Fruit fly (Drosophila melanogaster) whole organism, embryonic: Measurements from ENCODE around the gene Arp3.

ENCODE experiments used
- Antp ChIP-seq: fragments of 200-800 bp; sonication (Bioruptor generic); optimal IDR thresholded peaks from 3 replicates; lab custom pipeline; 2016; ENCODE audit warnings: missing biosample characterization, missing genetic modification characterization
- Atf3 ChIP-seq: fragments of 200-800 bp; sonication (Bioruptor generic); optimal IDR thresholded peaks from 3 replicates; lab custom pipeline; 2016; ENCODE audit warnings: missing biosample characterization, missing genetic modification characterization
- Bgb ChIP-seq: fragments of 200-800 bp; sonication (Bioruptor generic); IDR thresholded peaks from 2 replicates; pipeline ENCODE4 v1.3.6; 2022; ENCODE audit warnings: missing biosample characterization, missing genetic modification characterization; ENCODE audit not compliant: partially characterized antibody
- C15 ChIP-seq: fragments of 200-800 bp; sonication (Bioruptor generic); IDR thresholded peaks from 3 replicates; pipeline ENCODE4 v1.3.6; 2022; ENCODE audit warnings: missing biosample characterization, missing genetic modification characterization
- CG1024 ChIP-seq: fragments of 200-800 bp; sonication (Bioruptor generic); IDR thresholded peaks from 2 replicates; pipeline ENCODE4 v1.3.6; 2022; ENCODE audit warnings: missing biosample characterization, missing genetic modification characterization
- CG10366 ChIP-seq: fragments of 200-800 bp; sonication (Bioruptor generic); IDR thresholded peaks from 2 replicates; pipeline ENCODE4 v1.3.6; 2022; ENCODE audit warnings: missing biosample characterization, missing genetic modification characterization
- CG11398 ChIP-seq: fragments of 200-800 bp; sonication (Bioruptor generic); optimal IDR thresholded peaks from 2 replicates; lab custom pipeline; 2016; ENCODE audit warnings: missing biosample characterization, missing genetic modification characterization
- CG11504 ChIP-seq: fragments of 200-800 bp; sonication (Bioruptor generic); optimal IDR thresholded peaks from 3 replicates; lab custom pipeline; 2019; ENCODE audit warnings: missing biosample characterization, mild to moderate bottlenecking, missing genetic modification characterization, moderate library complexity
- CG16813 ChIP-seq: fragments of 200-800 bp; sonication (Bioruptor generic); IDR thresholded peaks from 3 replicates; pipeline ENCODE4 v1.3.6; 2022; ENCODE audit warnings: missing biosample characterization, missing genetic modification characterization; ENCODE audit not compliant: partially characterized antibody
- CG18476 ChIP-seq: fragments of 200-800 bp; sonication (Bioruptor generic); optimal IDR thresholded peaks from 2 replicates; lab custom pipeline; 2016; ENCODE audit warnings: missing biosample characterization, mild to moderate bottlenecking, missing genetic modification characterization
- CG33213 ChIP-seq: fragments of 200-800 bp; sonication (Bioruptor generic); optimal IDR thresholded peaks from 3 replicates; lab custom pipeline; 2016; ENCODE audit warnings: missing biosample characterization, missing genetic modification characterization
- CG3995 ChIP-seq: fragments of 200-800 bp; sonication (Bioruptor generic); optimal IDR thresholded peaks from 3 replicates; lab custom pipeline; 2016; ENCODE audit warnings: missing biosample characterization, missing genetic modification characterization
- CG4282 ChIP-seq: fragments of 200-800 bp; sonication (Bioruptor generic); optimal IDR thresholded peaks from 2 replicates; lab custom pipeline; 2016; ENCODE audit warnings: missing biosample characterization, missing genetic modification characterization
- CG4730 ChIP-seq: fragments of 200-800 bp; sonication (Bioruptor generic); IDR thresholded peaks from 2 replicates; pipeline ENCODE4 v1.3.6; 2022; ENCODE audit warnings: missing biosample characterization, missing genetic modification characterization
- CG7839 ChIP-seq: fragments of 200-800 bp; sonication (Bioruptor generic); optimal IDR thresholded peaks from 3 replicates; lab custom pipeline; 2018; ENCODE audit warnings: missing biosample characterization, mild to moderate bottlenecking, missing genetic modification characterization, moderate library complexity
- CG7928 ChIP-seq: fragments of 200-800 bp; sonication (Bioruptor generic); optimal IDR thresholded peaks from 2 replicates; lab custom pipeline; 2017; ENCODE audit warnings: missing biosample characterization, mild to moderate bottlenecking, missing genetic modification characterization
- CG8089 ChIP-seq: fragments of 200-800 bp; sonication (Bioruptor generic); optimal IDR thresholded peaks from 3 replicates; lab custom pipeline; 2016; ENCODE audit warnings: missing biosample characterization, missing genetic modification characterization
- CG9215 ChIP-seq: fragments of 200-800 bp; sonication (Bioruptor generic); IDR thresholded peaks from 2 replicates; pipeline ENCODE4 v1.3.6; 2022; ENCODE audit warnings: missing biosample characterization, missing genetic modification characterization
- CHES-1-like ChIP-seq: fragments of 200-800 bp; sonication (Bioruptor generic); optimal IDR thresholded peaks from 2 replicates; lab custom pipeline; 2016; ENCODE audit warnings: missing biosample characterization, missing genetic modification characterization
- Camta ChIP-seq: fragments of 200-800 bp; sonication (Bioruptor generic); optimal IDR thresholded peaks from 2 replicates; lab custom pipeline; 2016; ENCODE audit warnings: missing biosample characterization, missing genetic modification characterization
- D ChIP-seq, 2 experiments: fragments of 200-800 bp in 1 of 2; fragments of >200 bp in 1 of 2; sonication (Bioruptor generic) in 1 of 2; optimal IDR thresholded peaks; 2 replicates in 1 of 2; 3 replicates in 1 of 2; lab custom pipeline; 2017; ENCODE audit warnings: mild to moderate bottlenecking in 1 of 2, missing biosample characterization in 1 of 2, missing genetic modification characterization in 1 of 2, missing genetic modification reagents in 1 of 2
- E2f2 ChIP-seq: fragments of 200-800 bp; sonication (Bioruptor generic); IDR thresholded peaks from 2 replicates; pipeline ENCODE4 v1.3.6; 2022; ENCODE audit warnings: missing biosample characterization, missing genetic modification characterization
- Gsc ChIP-seq: fragments of 200-800 bp; sonication (Bioruptor generic); IDR thresholded peaks from 2 replicates; pipeline ENCODE4 v1.3.6; 2022; ENCODE audit warnings: missing biosample characterization, missing genetic modification characterization
- Hand ChIP-seq: fragments of 200-800 bp; sonication (Bioruptor generic); optimal IDR thresholded peaks from 2 replicates; lab custom pipeline; 2017; ENCODE audit warnings: mild to moderate bottlenecking, missing biosample characterization, missing genetic modification reagents, missing genetic modification characterization
- Hr51 ChIP-seq, 2 experiments: fragments of 200-800 bp; sonication (Bioruptor generic); optimal IDR thresholded peaks; 2 replicates in 1 of 2; 3 replicates in 1 of 2; lab custom pipeline; 2016 to 2018; ENCODE audit warnings: missing biosample characterization in 2 of 2, missing genetic modification characterization in 2 of 2, mild to moderate bottlenecking in 1 of 2, moderate library complexity in 1 of 2
- Hsf ChIP-seq: fragments of 200-800 bp; sonication (Bioruptor generic); optimal IDR thresholded peaks from 3 replicates; lab custom pipeline; 2016; ENCODE audit warnings: missing biosample characterization, missing genetic modification characterization
- Nf-YA ChIP-seq: fragments of 200-800 bp; sonication (Bioruptor generic); IDR thresholded peaks from 2 replicates; pipeline ENCODE4 v1.3.6; 2022; ENCODE audit warnings: missing biosample characterization, missing genetic modification characterization
- Oli ChIP-seq: fragments of 200-800 bp; sonication (Bioruptor generic); optimal IDR thresholded peaks from 2 replicates; lab custom pipeline; 2018; ENCODE audit warnings: missing biosample characterization, mild to moderate bottlenecking, missing genetic modification characterization, moderate library complexity
- Pdp1 ChIP-seq, 2 experiments: fragments of 200-800 bp; sonication (Bioruptor generic); optimal IDR thresholded peaks; 3 replicates each; lab custom pipeline; 2016; ENCODE audit warnings: missing biosample characterization in 2 of 2, missing genetic modification characterization in 2 of 2, mild to moderate bottlenecking in 1 of 2, moderate library complexity in 1 of 2
- Sry-β ChIP-seq: fragments of 200-800 bp; sonication (Bioruptor generic); optimal IDR thresholded peaks from 2 replicates; lab custom pipeline; 2018; ENCODE audit warnings: missing biosample characterization, mild to moderate bottlenecking, missing genetic modification characterization, moderate library complexity
- Taf1 ChIP-seq: fragments of 200-800 bp; sonication (Bioruptor generic); IDR thresholded peaks from 2 replicates; pipeline ENCODE4 v1.3.6; 2022; ENCODE audit warnings: missing biosample characterization, missing genetic modification characterization
- YL-1 ChIP-seq: fragments of 200-800 bp; sonication (Bioruptor generic); optimal IDR thresholded peaks from 3 replicates; lab custom pipeline; 2017; ENCODE audit warnings: missing biosample characterization, mild to moderate bottlenecking, missing genetic modification characterization
- bcd ChIP-seq: fragments of 200-800 bp; sonication (Bioruptor generic); optimal IDR thresholded peaks from 2 replicates; lab custom pipeline; 2017; ENCODE audit warnings: missing biosample characterization, mild to moderate bottlenecking, missing genetic modification characterization
- cg ChIP-seq: fragments of 200-800 bp; sonication (Bioruptor generic); optimal IDR thresholded peaks from 3 replicates; lab custom pipeline; 2019; ENCODE audit warnings: missing biosample characterization, mild to moderate bottlenecking, missing genetic modification characterization, moderate library complexity
- chm ChIP-seq: fragments of 200-800 bp; sonication (Bioruptor generic); IDR thresholded peaks from 2 replicates; pipeline ENCODE4 v1.3.6; 2022; ENCODE audit warnings: missing biosample characterization, missing genetic modification characterization
- corto ChIP-seq: fragments of 200-800 bp; sonication (Bioruptor generic); optimal IDR thresholded peaks from 2 replicates; lab custom pipeline; 2016; ENCODE audit warnings: missing biosample characterization, mild to moderate bottlenecking, missing genetic modification characterization, moderate library complexity
- croc ChIP-seq: fragments of 200-800 bp; sonication (Bioruptor generic); conservative IDR thresholded peaks from 3 replicates; pipeline ENCODE4 v1.3.6; 2022; ENCODE audit warnings: missing biosample characterization, missing genetic modification characterization
- dan ChIP-seq: fragments of 200-800 bp; sonication (Bioruptor generic); IDR thresholded peaks from 2 replicates; pipeline ENCODE4 v1.3.6; 2022; ENCODE audit warnings: missing biosample characterization, missing genetic modification characterization
- dpn ChIP-seq, 2 experiments: fragments of 200-800 bp; sonication (Bioruptor generic); optimal IDR thresholded peaks; 3 replicates each; lab custom pipeline; 2016; ENCODE audit warnings: missing biosample characterization in 2 of 2, missing genetic modification characterization in 2 of 2
- ems ChIP-seq: fragments of 200-800 bp; sonication (Bioruptor generic); optimal IDR thresholded peaks from 3 replicates; lab custom pipeline; 2016; ENCODE audit warnings: missing biosample characterization, missing genetic modification characterization
- ftz-f1 ChIP-seq: fragments of 200-800 bp; sonication (Bioruptor generic); optimal IDR thresholded peaks from 2 replicates; lab custom pipeline; 2016; ENCODE audit warnings: missing biosample characterization, missing genetic modification characterization
- gsb ChIP-seq: fragments of 200-800 bp; sonication (Bioruptor generic); IDR thresholded peaks from 2 replicates; pipeline ENCODE4 v1.3.6; 2022; ENCODE audit warnings: missing biosample characterization, missing genetic modification characterization
- insv ChIP-seq, 2 experiments: fragments of 200-800 bp; sonication (Bioruptor generic); optimal IDR thresholded peaks; 3 replicates each; lab custom pipeline; 2016 to 2018; ENCODE audit warnings: missing biosample characterization in 2 of 2, missing genetic modification characterization in 2 of 2
- lmd ChIP-seq: fragments of 200-800 bp; sonication (Bioruptor generic); IDR thresholded peaks from 2 replicates; pipeline ENCODE4 v1.3.6; 2022; ENCODE audit warnings: missing biosample characterization, missing genetic modification characterization
- nau ChIP-seq: fragments of 200-800 bp; sonication (Bioruptor generic); optimal IDR thresholded peaks from 3 replicates; lab custom pipeline; 2017; ENCODE audit warnings: missing biosample characterization, mild to moderate bottlenecking, missing genetic modification characterization, missing genetic modification reagents
- seq ChIP-seq: fragments of 200-800 bp; sonication (Bioruptor generic); IDR thresholded peaks from 2 replicates; pipeline ENCODE4 v1.3.6; 2022; ENCODE audit warnings: missing biosample characterization, missing genetic modification characterization
- sug ChIP-seq: fragments of 200-800 bp; optimal IDR thresholded peaks from 2 replicates; lab custom pipeline; 2019; ENCODE audit warnings: missing biosample characterization, mild to moderate bottlenecking, missing genetic modification characterization, moderate library complexity
- z ChIP-seq: fragments of 200-800 bp; sonication (Bioruptor generic); IDR thresholded peaks from 3 replicates; pipeline ENCODE4 v1.3.6; 2022; ENCODE audit warnings: missing biosample characterization, missing genetic modification characterization
- zfh1 ChIP-seq: fragments of 200-800 bp; sonication (Bioruptor generic); IDR thresholded peaks from 3 replicates; pipeline ENCODE4 v1.3.6; 2022; ENCODE audit warnings: missing biosample characterization, missing genetic modification characterization

Gene Arp3

DNA sequence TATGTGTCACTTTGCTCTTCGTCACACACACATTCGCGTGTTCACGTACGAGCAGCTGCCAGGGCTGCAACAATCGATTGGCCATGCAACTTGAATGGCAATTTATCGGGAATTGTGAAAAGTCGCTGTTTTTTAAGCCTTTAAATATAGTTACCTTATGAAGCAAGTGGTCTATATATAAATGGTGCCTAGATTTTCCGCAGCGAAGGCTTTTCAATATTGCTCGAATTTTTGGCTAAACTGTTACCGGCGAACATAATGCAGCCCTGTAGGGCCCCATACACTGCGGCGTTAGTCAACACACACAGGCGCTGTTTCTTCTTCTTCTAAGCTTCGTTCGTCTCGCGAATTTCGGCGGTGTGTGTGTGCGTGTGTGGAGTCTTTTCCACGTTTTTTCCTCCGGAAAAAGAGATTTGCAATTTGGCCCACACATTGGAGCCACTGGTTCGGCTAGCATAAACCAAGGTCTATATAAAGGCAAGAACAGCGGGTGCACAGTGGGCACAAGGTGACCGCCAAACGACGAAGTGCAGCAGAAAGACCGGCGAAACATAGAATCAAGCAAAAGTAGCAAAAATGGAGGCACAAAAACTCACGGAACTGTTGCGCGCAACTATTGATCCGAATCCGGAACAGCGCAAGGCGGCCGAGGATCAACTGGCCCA lies at the start of gene Arp3, which contains the start of gene msk (continued):
- TF ChIP-seq ftz-f1 (GFP tag; lab: Kevin White, UChicago) = peak; percentile 69
- TF ChIP-seq croc (GFP tag; lab: Robert Waterston, UW) = peak; percentile 33; the same call in 1 of the 3 replicates
- peak in 1 of 2 experiments; percentile 57 for TF ChIP-seq insv (GFP tag; optimal IDR thresholded peaks at IDR 0.05; lab: Kevin White, UChicago)
- TF ChIP-seq CG11504 = no peak
- TF ChIP-seq dan (GFP tag; lab: Robert Waterston, UW) = no peak
- TF ChIP-seq Pdp1 (GFP tag; optimal IDR thresholded peaks at IDR 0.05; lab: Kevin White, UChicago) = peak; percentile 86 to 91
- TF ChIP-seq ems (GFP tag; lab: Kevin White, UChicago) = peak; percentile 76
- no peak for TF ChIP-seq Gsc
- peak; percentile 83 for TF ChIP-seq CG9215
- TF ChIP-seq corto = no peak
- peak; percentile 67 for TF ChIP-seq CG11398 (GFP tag; lab: Kevin White, UChicago)
- peak; percentile 85 to 92 for TF ChIP-seq dpn (GFP tag; optimal IDR thresholded peaks at IDR 0.05; lab: Kevin White, UChicago)
- peak; percentile 60 to 84 for TF ChIP-seq Hr51 (GFP tag; optimal IDR thresholded peaks at IDR 0.05; lab: Kevin White, UChicago)
- TF ChIP-seq cg = peak; percentile 88
- TF ChIP-seq CG4730 (GFP tag; lab: Robert Waterston, UW) = 0 out of 2 replicates have a peak, but pooled peaks have one; percentile 37
- TF ChIP-seq D (optimal IDR thresholded peaks at IDR 0.05; lab: Kevin White, UChicago) = no peak
- TF ChIP-seq D (GFP tag; optimal IDR thresholded peaks at IDR 0.05; lab: Kevin White, UChicago) = peak; percentile 49
- 0 out of 2 replicates have a peak, but pooled peaks have one; percentile 31 for TF ChIP-seq CG1024 (GFP tag; lab: Robert Waterston, UW)
- peak; percentile 97 for TF ChIP-seq CHES-1-like (GFP tag; lab: Kevin White, UChicago)
- peak; percentile 79 for TF ChIP-seq CG8089 (GFP tag; lab: Kevin White, UChicago)
- peak; percentile 44 for TF ChIP-seq CG16813 (GFP tag; lab: Robert Waterston, UW)
- TF ChIP-seq sug = peak; percentile 88
- peak; percentile 71 for TF ChIP-seq lmd (GFP tag; lab: Robert Waterston, UW)
- peak; percentile 72 for TF ChIP-seq CG18476 (GFP tag; lab: Kevin White, UChicago)
- peak; percentile 95 for TF ChIP-seq YL-1 (GFP tag; lab: Kevin White, UChicago)
- TF ChIP-seq E2f2 (GFP tag; lab: Robert Waterston, UW) = peak; percentile 69
- TF ChIP-seq seq (GFP tag; lab: Robert Waterston, UW) = no peak
- TF ChIP-seq Bgb (GFP tag; lab: Robert Waterston, UW) = peak; percentile 51
- peak; percentile 99 for TF ChIP-seq CG3995 (GFP tag; lab: Kevin White, UChicago)
- TF ChIP-seq Hsf = peak; percentile 86
- 0 out of 2 replicates have a peak, but pooled peaks have one; percentile 31 for TF ChIP-seq Nf-YA (GFP tag; lab: Robert Waterston, UW)
- TF ChIP-seq CG7928 (GFP tag; lab: Kevin White, UChicago) = peak; percentile 100
- peak; percentile 87 for TF ChIP-seq Camta
- no peak for TF ChIP-seq C15 (GFP tag; lab: Robert Waterston, UW)
- TF ChIP-seq nau (GFP tag; lab: Kevin White, UChicago) = no peak
- peak; percentile 43; the same call in 1 of the 2 replicates for TF ChIP-seq chm (GFP tag; lab: Robert Waterston, UW)
- peak; percentile 95 for TF ChIP-seq Antp
- peak; percentile 87 for TF ChIP-seq bcd (GFP tag; lab: Kevin White, UChicago)
- peak; percentile 73; the same call in 2 of the 3 replicates for TF ChIP-seq zfh1
- peak; percentile 8 for TF ChIP-seq Sry-β
- peak; percentile 52 for TF ChIP-seq Hand (GFP tag; lab: Kevin White, UChicago)
- no peak for TF ChIP-seq Oli
- peak; percentile 74 for TF ChIP-seq Atf3 (GFP tag; lab: Kevin White, UChicago)
- peak; percentile 73 for TF ChIP-seq CG7839 (tag; lab: Kevin White, UChicago)
- peak; percentile 77 for TF ChIP-seq CG4282
- TF ChIP-seq Taf1 (GFP tag; lab: Robert Waterston, UW) = no peak
- TF ChIP-seq CG10366 (GFP tag; lab: Robert Waterston, UW) = peak; percentile 60; the same call in 1 of the 2 replicates
- no peak for TF ChIP-seq z (GFP tag; lab: Robert Waterston, UW)
- TF ChIP-seq gsb (GFP tag; lab: Robert Waterston, UW) = no peak
- TF ChIP-seq CG33213 (GFP tag; lab: Kevin White, UChicago) = peak; percentile 85
